Worm (Caenorhabditis elegans) whole organism, L4/young adult: ENCODE measurements around the gene ckb-4.

Source experiments
- W03F9.2 ChIP-seq: fragments of 150-350 bp; optimal IDR thresholded peaks from 2 replicates; lab custom pipeline; 2014; ENCODE audit warnings: missing biosample characterization, missing genetic modification characterization
- dao-5 ChIP-seq: sonication (generic microtip); optimal IDR thresholded peaks from 2 replicates; lab custom pipeline; 2016; ENCODE audit warnings: missing genotype, missing genetic modification characterization, moderate library complexity, missing compliant biosample characterization
- him-1 ChIP-seq: sonication (generic microtip); optimal IDR thresholded peaks from 2 replicates; lab custom pipeline; 2016; ENCODE audit warnings: missing genotype, missing genetic modification reagents, missing genetic modification characterization, missing compliant biosample characterization

DNA sequence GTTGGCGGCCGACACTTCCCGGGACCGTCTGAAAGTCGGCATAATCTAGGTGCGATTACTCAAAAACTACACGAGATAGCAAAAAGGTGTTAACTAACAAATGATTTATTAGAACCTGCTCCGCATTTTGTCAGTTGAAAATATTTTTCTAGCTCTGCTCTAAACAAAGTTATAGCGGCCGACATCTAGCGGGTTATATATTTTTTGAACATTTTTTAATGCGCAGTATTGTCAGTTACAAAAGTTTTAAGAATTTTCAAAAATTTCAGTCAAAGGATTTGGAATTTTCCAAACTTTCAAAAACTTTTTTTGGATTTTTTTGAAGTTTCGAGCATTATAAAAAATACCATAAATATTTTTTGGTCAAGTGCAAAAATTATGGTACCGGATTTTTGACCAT lies 28.0 kb downstream of the ckb-4 start:
- TF ChIP-seq him-1 (tag; lab: Kevin White, UChicago) (no peak), W03F9.2 (tag; lab: Kevin White, UChicago) (no peak), dao-5 (tag; lab: Kevin White, UChicago) (no peak)
